Fruit fly (Drosophila melanogaster): ENCODE measurements around the gene Mur18B.

The Mur18B gene

dm6 chrX:19166152-19166935, 46.7 kb upstream of the Mur18B start (continued):
- TF ChIP-seq CG13775 (GFP tag; optimal IDR thresholded peaks at IDR 0.05) (peak; percentile 43), ind (GFP tag; optimal IDR thresholded peaks at IDR 0.05) (peak; percentile 35), CG8924 (tag; optimal IDR thresholded peaks at IDR 0.05) (peak; percentile 55), CG3838 (GFP tag; optimal IDR thresholded peaks at IDR 0.05) (no peak), gfzf (GFP tag; optimal IDR thresholded peaks at IDR 0.05) (no peak), pan (optimal IDR thresholded peaks at IDR 0.05) (no peak), pan (GFP tag; optimal IDR thresholded peaks at IDR 0.05 in 1 of 2, IDR thresholded peaks at IDR 0.05 in 1 of 2) (no peak), stc (GFP tag; IDR thresholded peaks at IDR 0.05) (no peak), Rx (GFP tag; IDR thresholded peaks at IDR 0.05) (no peak), CG12071 (GFP tag; optimal IDR thresholded peaks at IDR 0.05) (no peak), nerfin-1 (tag; optimal IDR thresholded peaks at IDR 0.05) (no peak), slbo (GFP tag; IDR thresholded peaks at IDR 0.05) (peak; percentile 44; the same call in 1 of the 2 replicates), ara (GFP tag; IDR thresholded peaks at IDR 0.05) (no peak), B-H1 (GFP tag; IDR thresholded peaks at IDR 0.05) (no peak), CG18764 (GFP tag; optimal IDR thresholded peaks at IDR 0.05) (no peak), Ada2b (GFP tag; IDR thresholded peaks at IDR 0.05) (no peak), phol (tag; optimal IDR thresholded peaks at IDR 0.05) (peak; percentile 39), CG10366 (GFP tag; IDR thresholded peaks at IDR 0.05) (no peak), CG15479 (GFP tag; optimal IDR thresholded peaks at IDR 0.05) (peak; percentile 74), h (optimal IDR thresholded peaks at IDR 0.05) (no peak), CG30020 (tag; optimal IDR thresholded peaks at IDR 0.05) (no peak), da (GFP tag; optimal IDR thresholded peaks at IDR 0.05) (no peak), Six4 (GFP tag; optimal IDR thresholded peaks at IDR 0.05) (no peak), salm (tag; optimal IDR thresholded peaks at IDR 0.05) (no peak), CG5245 (GFP tag; optimal IDR thresholded peaks at IDR 0.05) (no peak), pb (GFP tag; optimal IDR thresholded peaks at IDR 0.05) (no peak), CG1647 (GFP tag; optimal IDR thresholded peaks at IDR 0.05) (no peak), sob (GFP tag; IDR thresholded peaks at IDR 0.05) (peak; percentile 40; the same call in 1 of the 2 replicates), CG18476 (GFP tag; optimal IDR thresholded peaks at IDR 0.05) (peak; percentile 34), CG8478 (optimal IDR thresholded peaks at IDR 0.05) (no peak), CG7963 (GFP tag; IDR thresholded peaks at IDR 0.05; ENCODE audit: partially characterized antibody) (no peak), YL-1 (GFP tag; optimal IDR thresholded peaks at IDR 0.05) (no peak), CG2129 (GFP tag; IDR thresholded peaks at IDR 0.05; ENCODE audit: partially characterized antibody) (no peak), Eip74EF (GFP tag; optimal IDR thresholded peaks at IDR 0.05) (no peak), dimm (GFP tag; IDR thresholded peaks at IDR 0.05) (no peak), Bgb (GFP tag; IDR thresholded peaks at IDR 0.05; ENCODE audit: partially characterized antibody) (no peak), Med (GFP tag) (peak; percentile 41), CG16815 (GFP tag; optimal IDR thresholded peaks at IDR 0.05) (peak; percentile 0), CG3407 (GFP tag; optimal IDR thresholded peaks at IDR 0.05) (no peak), Hmx (GFP tag; optimal IDR thresholded peaks at IDR 0.05) (no peak), CG3847 (GFP tag; IDR thresholded peaks at IDR 0.05) (no peak), CG6854 (GFP tag; optimal IDR thresholded peaks at IDR 0.05) (no peak), CG14667 (GFP tag; IDR thresholded peaks at IDR 0.05) (no peak), CG11247 (GFP tag; IDR thresholded peaks at IDR 0.05) (no peak), dpn (GFP tag; optimal IDR thresholded peaks at IDR 0.05) (peak; percentile 41 to 61), CG33557 (GFP tag; optimal IDR thresholded peaks at IDR 0.05) (no peak), ato (GFP tag; IDR thresholded peaks at IDR 0.05; ENCODE audit: partially characterized antibody) (no peak), gcm2 (GFP tag; optimal IDR thresholded peaks at IDR 0.05) (no peak), pzg (GFP tag; optimal IDR thresholded peaks at IDR 0.05) (no peak), CG5953 (GFP tag; IDR thresholded peaks at IDR 0.05) (no peak), CG31441 (GFP tag; IDR thresholded peaks at IDR 0.05) (peak; percentile 47; the same call in 1 of the 2 replicates)
